Fruit fly (Drosophila melanogaster): ENCODE data around the gene CG14563.

CG14563 gene

DNA sequence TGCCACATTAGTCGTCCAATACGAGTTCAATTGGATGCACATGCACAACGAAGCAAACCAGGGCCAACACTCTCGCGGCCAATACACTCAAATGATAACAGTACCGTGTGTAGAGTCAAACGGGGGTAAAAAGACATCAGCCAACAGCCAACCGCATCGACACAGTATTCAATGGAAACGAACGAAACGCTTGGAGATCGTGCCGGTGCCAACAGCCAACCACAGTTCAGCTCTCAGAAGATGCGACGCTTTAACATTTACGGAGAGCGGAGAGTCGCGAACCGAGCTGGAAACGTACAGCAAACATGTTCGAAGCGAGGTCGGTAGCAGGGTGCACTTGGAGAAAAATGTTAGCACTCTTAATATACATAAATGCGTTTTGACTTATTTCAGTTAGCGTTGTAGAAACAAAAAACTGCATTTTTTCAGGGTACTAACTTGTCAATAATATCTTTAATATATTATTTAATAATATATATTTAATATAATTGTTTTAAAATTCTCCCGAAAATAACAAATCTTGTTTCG, 34.1 kb downstream of the CG14563 start (continued):
- peak; percentile 35; the same call in 1 of the 4 replicates for TF ChIP-seq Gug (GFP tag; IDR thresholded peaks at IDR 0.05)
- no peak for TF ChIP-seq HmgZ (tag; optimal IDR thresholded peaks at IDR 0.05)
- peak; percentile 8; the same call in 1 of the 2 replicates for TF ChIP-seq Gsc (GFP tag; IDR thresholded peaks at IDR 0.05)
- TF ChIP-seq sug (tag; optimal IDR thresholded peaks at IDR 0.05): no peak
- TF ChIP-seq HLH3B (GFP tag; IDR thresholded peaks at IDR 0.05): 0 out of 2 replicates have a peak, but pooled peaks have one; percentile 44
- no peak for TF ChIP-seq abd-A (tag; optimal IDR thresholded peaks at IDR 0.05)
- no peak for TF ChIP-seq ftz-f1 (GFP tag; optimal IDR thresholded peaks at IDR 0.05)
- no peak for TF ChIP-seq stc (GFP tag; IDR thresholded peaks at IDR 0.05)
- peak; percentile 44 for TF ChIP-seq CG32772 (GFP tag; IDR thresholded peaks at IDR 0.05)
- TF ChIP-seq CG14667 (GFP tag; IDR thresholded peaks at IDR 0.05): peak; percentile 47; the same call in 1 of the 2 replicates
- no peak for TF ChIP-seq her (GFP tag; optimal IDR thresholded peaks at IDR 0.05)
- peak; percentile 12 for TF ChIP-seq kah (GFP tag; optimal IDR thresholded peaks at IDR 0.05)
- TF ChIP-seq CG31224 (GFP tag; IDR thresholded peaks at IDR 0.05): peak; percentile 20; the same call in 1 of the 2 replicates
- peak; percentile 31 for TF ChIP-seq MTF-1 (GFP tag; optimal IDR thresholded peaks at IDR 0.05; ENCODE audit: borderline replicate concordance)
- peak; percentile 85 for TF ChIP-seq CG10979 (tag; optimal IDR thresholded peaks at IDR 0.05)
- TF ChIP-seq CG8478 (optimal IDR thresholded peaks at IDR 0.05): no peak
- TF ChIP-seq CG14965 (GFP tag; optimal IDR thresholded peaks at IDR 0.05; ENCODE audit: borderline replicate concordance): no peak
- peak; percentile 68; the same call in 2 of the 3 replicates for TF ChIP-seq CG34422 (GFP tag; IDR thresholded peaks at IDR 0.05)
- TF ChIP-seq CG15696 (tag; optimal IDR thresholded peaks at IDR 0.05): peak; percentile 68
- TF ChIP-seq Asciz (GFP tag; optimal IDR thresholded peaks at IDR 0.05): peak; percentile 64
- TF ChIP-seq kni (GFP tag; optimal IDR thresholded peaks at IDR 0.05): no peak
- TF ChIP-seq CG14441 (GFP tag; IDR thresholded peaks at IDR 0.05): peak; percentile 69
- TF ChIP-seq CG7271 (tag; optimal IDR thresholded peaks at IDR 0.05): no peak
- TF ChIP-seq CG10431 (GFP tag; optimal IDR thresholded peaks at IDR 0.05): peak; percentile 19
- TF ChIP-seq Nf-YA (GFP tag; IDR thresholded peaks at IDR 0.05): peak; percentile 71
- TF ChIP-seq Fer3 (tag; optimal IDR thresholded peaks at IDR 0.05): no peak
- TF ChIP-seq CG8924 (tag; optimal IDR thresholded peaks at IDR 0.05): peak; percentile 71
- TF ChIP-seq Jarid2 (GFP tag; optimal IDR thresholded peaks at IDR 0.05): peak; percentile 56
- TF ChIP-seq ssp (GFP tag; IDR thresholded peaks at IDR 0.05): peak; percentile 38; the same call in 1 of the 2 replicates
- TF ChIP-seq Ets97D (GFP tag; optimal IDR thresholded peaks at IDR 0.05): no peak
- peak; percentile 72; the same call in 1 of the 2 replicates for TF ChIP-seq CG32532 (GFP tag; IDR thresholded peaks at IDR 0.05)
- peak; percentile 45 for TF ChIP-seq CG17385 (GFP tag; optimal IDR thresholded peaks at IDR 0.05)
- no peak for TF ChIP-seq gcm2 (GFP tag; optimal IDR thresholded peaks at IDR 0.05)
- no peak for TF ChIP-seq CG18011 (GFP tag; optimal IDR thresholded peaks at IDR 0.05)
- no peak for TF ChIP-seq CG18476 (GFP tag; optimal IDR thresholded peaks at IDR 0.05)
- no peak for TF ChIP-seq unpg (GFP tag; optimal IDR thresholded peaks at IDR 0.05)
- no peak for TF ChIP-seq ranshi (GFP tag; IDR thresholded peaks at IDR 0.05)
- no peak for TF ChIP-seq hb (GFP tag; IDR thresholded peaks at IDR 0.05; ENCODE audit: partially characterized antibody)
- no peak for TF ChIP-seq Atf-2 (GFP tag; optimal IDR thresholded peaks at IDR 0.05)
- no peak for TF ChIP-seq Sry-δ (GFP tag; optimal IDR thresholded peaks at IDR 0.05)
- TF ChIP-seq Hand (GFP tag; optimal IDR thresholded peaks at IDR 0.05): no peak
- no peak for TF ChIP-seq CG3995 (GFP tag; optimal IDR thresholded peaks at IDR 0.05)
- TF ChIP-seq Hr51 (GFP tag; optimal IDR thresholded peaks at IDR 0.05): no peak
- peak; percentile 60; the same call in 1 of the 3 replicates for TF ChIP-seq so (GFP tag; IDR thresholded peaks at IDR 0.05)
- TF ChIP-seq Sry-β (GFP tag; optimal IDR thresholded peaks at IDR 0.05): no peak
- peak; percentile 78 for TF ChIP-seq zfh1 (GFP tag; IDR thresholded peaks at IDR 0.05)
- no peak for TF ChIP-seq CG12299 (tag; optimal IDR thresholded peaks at IDR 0.05)
- peak; percentile 43 for TF ChIP-seq CG2875 (GFP tag; optimal IDR thresholded peaks at IDR 0.05)
- TF ChIP-seq dm (GFP tag; optimal IDR thresholded peaks at IDR 0.05): no peak
- TF ChIP-seq CG17328 (GFP tag; IDR thresholded peaks at IDR 0.05): peak; percentile 72; the same call in 1 of the 2 replicates

All from whole organism, embryonic.